Fruit fly (Drosophila melanogaster): Measurements from ENCODE around the gene cta.

The cta gene

dm6 chr2L:22981584-22981983 lies at the start of gene cta:
cta (plus strand) TSS chr2L:22981816.
- TF ChIP-seq usp (GFP tag; optimal IDR thresholded peaks at IDR 0.05) = no peak
- no peak for TF ChIP-seq pan (optimal IDR thresholded peaks at IDR 0.05)
- no peak for TF ChIP-seq psq (optimal IDR thresholded peaks at IDR 0.05)
- TF ChIP-seq CG8478 (optimal IDR thresholded peaks at IDR 0.05) = no peak
- no peak for TF ChIP-seq Dll (optimal IDR thresholded peaks at IDR 0.05)
- no peak for TF ChIP-seq EcR (GFP tag; optimal IDR thresholded peaks at IDR 0.05)

dm6 chr2L:22993779-22994178 lies 12.2 kb downstream of the cta start:
- no peak for TF ChIP-seq pan (optimal IDR thresholded peaks at IDR 0.05)

- TF ChIP-seq usp (GFP tag; optimal IDR thresholded peaks at IDR 0.05) = no peak
- TF ChIP-seq psq (optimal IDR thresholded peaks at IDR 0.05) = no peak
- no peak for TF ChIP-seq Dll (optimal IDR thresholded peaks at IDR 0.05)
- TF ChIP-seq EcR (GFP tag; optimal IDR thresholded peaks at IDR 0.05) = no peak
Observed at dm6 chr2L:23023893-23024292, 42.3 kb downstream of the cta start.

dm6 chr2L:23025386-23025785 lies 43.8 kb downstream of the cta start:
- TF ChIP-seq EcR (GFP tag; optimal IDR thresholded peaks at IDR 0.05) = peak; percentile 46 to 57
- no peak for TF ChIP-seq pan (optimal IDR thresholded peaks at IDR 0.05)
- no peak for TF ChIP-seq Dll (optimal IDR thresholded peaks at IDR 0.05)
- no peak for TF ChIP-seq CG8478 (optimal IDR thresholded peaks at IDR 0.05)

- no peak for TF ChIP-seq usp (GFP tag; optimal IDR thresholded peaks at IDR 0.05)
- TF ChIP-seq psq (optimal IDR thresholded peaks at IDR 0.05) = no peak
- no peak for TF ChIP-seq pan (optimal IDR thresholded peaks at IDR 0.05)
- TF ChIP-seq Dll (optimal IDR thresholded peaks at IDR 0.05) = no peak
Observed at dm6 chr2L:23025815-23026214, 44.2 kb downstream of the cta start, which contains the start of gene Cht10. Cht10 (minus strand) TSS chr2L:23025915.

Data from whole organism.